Worm (Caenorhabditis elegans): ENCODE measurements around the gene pqn-91.

Gene pqn-91

DNA sequence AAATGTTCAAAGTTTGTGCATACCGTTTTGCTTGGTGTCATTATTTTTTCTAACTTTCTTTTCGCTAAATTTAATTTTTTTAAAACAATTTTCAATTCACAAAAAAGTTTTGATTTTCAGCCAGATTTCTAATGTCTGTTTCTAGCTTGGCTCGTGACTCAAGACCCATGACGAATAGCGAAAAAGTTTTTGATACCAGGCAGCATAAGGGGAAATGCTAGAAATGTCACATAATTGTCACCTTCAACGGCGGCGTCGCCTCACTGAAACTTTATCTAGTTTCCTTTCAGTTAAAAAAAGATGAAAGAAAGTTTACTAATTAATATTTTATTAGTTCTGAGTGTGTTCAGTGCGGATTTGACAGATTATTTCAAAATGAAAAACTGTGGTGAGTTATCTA, 45.1 kb downstream of the pqn-91 start, which contains the start of gene irld-59:
Gene irld-59, plus strand, starts transcription at position 301 of the 400 bp plus-strand sequence.
- TF ChIP-seq sem-2 (GFP tag; optimal IDR thresholded peaks at IDR 0.05): no peak
- TF ChIP-seq blmp-1 (tag; optimal IDR thresholded peaks at IDR 0.05): no peak
